Worm (Caenorhabditis elegans): ENCODE measurements around the gene epac-1.

epac-1 gene

DNA sequence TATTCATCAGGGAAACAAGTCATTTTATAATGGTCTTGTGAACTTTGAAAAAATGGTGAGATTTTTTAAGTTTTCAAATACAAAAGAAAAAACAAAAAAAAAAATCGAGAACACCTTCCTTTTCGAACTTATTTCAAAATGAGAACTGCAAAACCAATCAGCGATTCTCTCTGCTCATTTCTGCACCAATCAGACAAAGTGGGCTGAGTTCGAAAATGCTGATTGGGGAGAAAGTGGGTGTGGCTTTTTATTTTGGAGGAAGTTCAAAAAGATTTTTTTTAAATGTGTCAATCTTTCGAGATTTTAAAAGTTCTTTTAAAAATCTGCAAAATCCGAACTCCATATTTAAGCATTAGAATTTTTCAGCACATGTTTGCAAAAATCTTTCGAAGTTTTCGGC lies 5.6 kb downstream of the epac-1 start:
- no peak for TF ChIP-seq zag-1 (tag; optimal IDR thresholded peaks at IDR 0.05)

DNA sequence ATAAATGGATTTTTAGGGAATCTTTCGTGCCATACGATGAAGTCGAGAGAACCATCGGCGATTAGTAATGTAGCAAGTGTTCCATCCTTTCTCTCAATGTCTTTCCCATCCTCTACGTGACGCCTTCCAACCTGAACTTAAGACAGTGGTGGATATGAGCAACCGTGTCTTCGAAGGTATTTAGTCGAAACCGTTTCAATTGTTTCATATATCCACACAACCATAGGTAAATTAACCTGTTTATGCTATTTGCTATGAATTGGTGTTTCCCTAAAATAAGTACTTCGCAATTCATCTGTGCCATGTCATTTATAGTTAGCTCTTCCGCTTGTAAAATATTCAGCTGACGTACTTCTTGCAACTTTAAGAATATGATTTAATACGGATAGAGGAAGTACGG lies 6.9 kb downstream of the epac-1 start:
- TF ChIP-seq sma-9 (GFP tag; optimal IDR thresholded peaks at IDR 0.05) (no peak), sma-9 (tag; optimal IDR thresholded peaks at IDR 0.05) (no peak), snpc-4 (tag; optimal IDR thresholded peaks at IDR 0.05) (no peak), skn-1 (tag; optimal IDR thresholded peaks at IDR 0.05) (no peak), egl-27 (tag; optimal IDR thresholded peaks at IDR 0.05) (no peak), lsy-2 (tag; optimal IDR thresholded peaks at IDR 0.05) (no peak), sma-3 (GFP tag; optimal IDR thresholded peaks at IDR 0.05) (no peak), ZK546.5 (tag; optimal IDR thresholded peaks at IDR 0.05) (no peak), mbf-1 (tag; optimal IDR thresholded peaks at IDR 0.05) (no peak), nhr-23 (tag; optimal IDR thresholded peaks at IDR 0.05) (no peak), nhr-237 (tag; optimal IDR thresholded peaks at IDR 0.05) (no peak), unc-55 (GFP tag; optimal IDR thresholded peaks at IDR 0.05) (no peak), C34F6.9 (tag; optimal IDR thresholded peaks at IDR 0.05) (no peak)

DNA sequence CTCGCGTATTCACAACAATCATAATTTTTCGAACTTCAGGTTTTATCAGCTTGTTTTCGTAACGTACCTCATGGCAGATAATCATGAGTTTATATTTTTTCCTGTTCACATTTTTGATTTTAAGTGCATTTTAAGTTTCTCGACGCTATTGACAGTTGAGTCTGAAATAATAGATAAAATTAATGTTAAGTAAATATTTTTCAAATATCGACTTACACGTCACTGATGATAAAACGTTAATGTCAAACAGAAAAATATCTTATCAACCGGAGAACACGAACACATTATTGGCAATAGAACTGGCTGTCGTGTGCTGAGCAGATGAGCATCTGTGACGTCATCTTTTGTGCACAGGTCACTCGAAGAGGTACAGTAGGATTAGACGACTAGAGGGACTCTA lies 7.8 kb downstream of the epac-1 start:
- no peak for TF ChIP-seq nhr-12 (tag; optimal IDR thresholded peaks at IDR 0.05)

DNA sequence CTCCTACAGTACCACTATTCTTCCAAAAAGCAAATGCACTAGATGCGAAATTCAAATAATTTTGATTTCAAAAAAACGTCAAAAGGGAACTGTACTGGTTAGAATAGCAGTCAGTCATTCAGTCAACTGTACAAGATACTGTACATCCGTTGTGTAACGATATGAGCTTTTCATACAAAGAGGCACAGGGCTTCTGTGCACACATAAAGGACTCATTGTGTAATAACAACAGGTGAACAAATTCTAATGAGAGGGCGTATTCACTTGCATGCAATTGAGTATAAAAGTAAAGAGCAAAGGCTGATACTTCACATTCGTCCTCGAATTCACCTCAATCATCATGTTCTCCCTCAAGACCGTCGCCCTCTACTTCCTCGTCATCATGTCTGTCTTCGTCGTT lies 8.4 kb downstream of the epac-1 start, which contains the start of gene dod-6:
Gene dod-6, plus strand, starts transcription at position 301 of the 400 bp plus-strand sequence.
- TF ChIP-seq lin-11 (tag; optimal IDR thresholded peaks at IDR 0.05) (no peak), nhr-11 (tag; optimal IDR thresholded peaks at IDR 0.05) (no peak), nhr-237 (tag; optimal IDR thresholded peaks at IDR 0.05) (no peak), ama-1 (optimal IDR thresholded peaks at IDR 0.05) (no peak), nhr-12 (tag; optimal IDR thresholded peaks at IDR 0.05) (no peak), zag-1 (tag; optimal IDR thresholded peaks at IDR 0.05) (no peak), alr-1 (tag; optimal IDR thresholded peaks at IDR 0.05) (no peak), unc-55 (GFP tag; optimal IDR thresholded peaks at IDR 0.05) (no peak), mdl-1 (tag; optimal IDR thresholded peaks at IDR 0.05) (no peak), ztf-1 (GFP tag; conservative IDR thresholded peaks at IDR 0.05) (no peak), ztf-11 (tag; optimal IDR thresholded peaks at IDR 0.05) (no peak), ceh-82 (tag; optimal IDR thresholded peaks at IDR 0.05) (no peak), ceh-16 (tag; optimal IDR thresholded peaks at IDR 0.05) (no peak), nhr-10 (tag; optimal IDR thresholded peaks at IDR 0.05) (no peak), ztf-4 (tag; optimal IDR thresholded peaks at IDR 0.05) (no peak), blmp-1 (tag; optimal IDR thresholded peaks at IDR 0.05; ENCODE audit: insufficient read depth) (no peak), sem-4 (tag; optimal IDR thresholded peaks at IDR 0.05) (no peak), skn-1 (tag; optimal IDR thresholded peaks at IDR 0.05) (no peak)

DNA sequence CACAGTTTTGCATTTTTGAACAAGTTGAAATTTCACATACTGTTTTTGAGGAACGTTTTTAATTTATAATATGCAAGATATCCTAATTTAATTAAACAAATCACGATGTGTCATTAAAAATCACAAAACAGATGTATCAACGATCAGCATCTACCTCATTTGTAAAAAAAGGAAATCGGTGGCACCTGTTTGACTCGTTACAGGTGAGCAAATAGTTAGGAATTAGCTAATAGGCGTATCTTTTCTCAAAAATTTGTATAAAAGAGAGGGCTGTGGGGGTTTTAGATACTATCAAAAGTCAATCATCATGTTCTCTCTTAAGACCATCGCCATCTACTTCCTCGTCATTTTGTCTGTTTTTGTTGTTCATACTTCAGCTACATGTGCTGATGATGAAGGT lies 10.0 kb downstream of the epac-1 start, which contains the start of gene T20G5.8:
Gene T20G5.8, plus strand, starts transcription at position 301 of the 400 bp plus-strand sequence.
- TF ChIP-seq sem-4 (tag; optimal IDR thresholded peaks at IDR 0.05) (no peak), unc-62 (GFP tag; optimal IDR thresholded peaks at IDR 0.05) (no peak), mbf-1 (tag; optimal IDR thresholded peaks at IDR 0.05) (no peak), unc-39 (tag; optimal IDR thresholded peaks at IDR 0.05) (no peak), lin-13 (GFP tag; optimal IDR thresholded peaks at IDR 0.05) (no peak), Y55F3AM.14 (GFP tag; optimal IDR thresholded peaks at IDR 0.05) (no peak), nhr-129 (tag; optimal IDR thresholded peaks at IDR 0.05) (no peak), ztf-11 (tag; optimal IDR thresholded peaks at IDR 0.05) (no peak), fos-1 (tag; optimal IDR thresholded peaks at IDR 0.05) (no peak), dmd-4 (tag; optimal IDR thresholded peaks at IDR 0.05) (no peak), ceh-82 (tag; optimal IDR thresholded peaks at IDR 0.05) (no peak), alr-1 (tag; optimal IDR thresholded peaks at IDR 0.05) (no peak), nhr-21 (tag; optimal IDR thresholded peaks at IDR 0.05) (no peak)
